Fruit fly (Drosophila melanogaster) whole organism, adult: Measurements from ENCODE around the gene Taf10b.

Source experiments
- CG11617 ChIP-seq: fragments of 200-800 bp; sonication (Bioruptor generic); optimal IDR thresholded peaks from 2 replicates; lab custom pipeline; 2017; ENCODE audit warnings: mild to moderate bottlenecking, missing biosample characterization, missing genetic modification reagents, missing genetic modification characterization
- CG12768 ChIP-seq: fragments of 200-800 bp; sonication (Bioruptor generic); optimal IDR thresholded peaks from 2 replicates; lab custom pipeline; 2017; ENCODE audit warnings: missing biosample characterization, missing genetic modification characterization, mild to moderate bottlenecking, moderate library complexity, missing genetic modification reagents
- CG14711 ChIP-seq: fragments of 200-800 bp; sonication (Bioruptor generic); optimal IDR thresholded peaks from 2 replicates; lab custom pipeline; 2018; ENCODE audit warnings: missing biosample characterization, mild to moderate bottlenecking, missing genetic modification characterization, moderate library complexity
- CG1620 ChIP-seq: fragments of 200-800 bp; sonication (Bioruptor generic); optimal IDR thresholded peaks from 2 replicates; lab custom pipeline; 2016; ENCODE audit warnings: missing biosample characterization, missing genetic modification characterization
- CG33017 ChIP-seq: fragments of 200-800 bp; sonication (Bioruptor generic); optimal IDR thresholded peaks from 2 replicates; lab custom pipeline; 2018; ENCODE audit warnings: missing biosample characterization, mild to moderate bottlenecking, missing genetic modification characterization, moderate library complexity
- CG5204 ChIP-seq: fragments of 200-800 bp; sonication (Bioruptor generic); optimal IDR thresholded peaks from 2 replicates; lab custom pipeline; 2016; ENCODE audit warnings: missing biosample characterization, missing genetic modification characterization
- CG7101 ChIP-seq: fragments of 200-800 bp; sonication (Bioruptor generic); optimal IDR thresholded peaks from 2 replicates; lab custom pipeline; 2018; ENCODE audit warnings: missing biosample characterization, mild to moderate bottlenecking, missing genetic modification characterization, moderate library complexity
- Clk ChIP-seq: fragments of 200-800 bp; sonication (Bioruptor generic); optimal IDR thresholded peaks from 2 replicates; lab custom pipeline; 2017; ENCODE audit warnings: missing biosample characterization, missing genetic modification characterization
- Crg-1 ChIP-seq: fragments of 200-800 bp; sonication (Bioruptor generic); optimal IDR thresholded peaks from 2 replicates; lab custom pipeline; 2016; ENCODE audit warnings: missing biosample characterization, missing genetic modification characterization
- Hr96 ChIP-seq: fragments of 200-800 bp; sonication (Bioruptor generic); optimal IDR thresholded peaks from 2 replicates; lab custom pipeline; 2016; ENCODE audit warnings: missing biosample characterization, missing genetic modification characterization
- Mnt ChIP-seq: fragments of 200-800 bp; sonication (Bioruptor generic); optimal IDR thresholded peaks from 2 replicates; lab custom pipeline; 2016; ENCODE audit warnings: missing biosample characterization, mild to moderate bottlenecking, missing genetic modification characterization
- bab1 ChIP-seq: fragments of 200-800 bp; sonication (Bioruptor generic); optimal IDR thresholded peaks from 3 replicates; lab custom pipeline; 2019; ENCODE audit warnings: missing biosample characterization, mild to moderate bottlenecking, missing genetic modification characterization, moderate library complexity
- cic ChIP-seq: fragments of 200-800 bp; sonication (Bioruptor generic); optimal IDR thresholded peaks from 2 replicates; lab custom pipeline; 2017; ENCODE audit warnings: missing biosample characterization, mild to moderate bottlenecking, missing genetic modification characterization, moderate library complexity
- kay ChIP-seq: fragments of 200-800 bp; sonication (Bioruptor generic); peaks from one replicate; lab custom pipeline; 2016; ENCODE audit warnings: missing biosample characterization, missing genetic modification characterization, borderline replicate concordance
- ovo ChIP-seq: fragments of 200-800 bp; sonication (Bioruptor generic); optimal IDR thresholded peaks from 2 replicates; lab custom pipeline; 2016; ENCODE audit warnings: missing biosample characterization, missing genetic modification characterization
- pad ChIP-seq: fragments of 200-800 bp; sonication (Bioruptor generic); optimal IDR thresholded peaks from 3 replicates; lab custom pipeline; 2017; ENCODE audit warnings: missing biosample characterization, missing genetic modification characterization, mild to moderate bottlenecking, moderate library complexity, missing genetic modification reagents
- tj ChIP-seq: fragments of 200-800 bp; sonication (Bioruptor generic); optimal IDR thresholded peaks from 3 replicates; lab custom pipeline; 2017; ENCODE audit warnings: missing biosample characterization, mild to moderate bottlenecking, missing genetic modification characterization, moderate library complexity
- toe ChIP-seq: fragments of 200-800 bp; sonication (Bioruptor generic); optimal IDR thresholded peaks from 2 replicates; lab custom pipeline; 2016; ENCODE audit warnings: missing biosample characterization, missing genetic modification characterization

Taf10b gene

dm6 chr2L:2727364-2727763, 40.3 kb downstream of the Taf10b start:
- TF ChIP-seq Hr96: no peak
- no peak for TF ChIP-seq bab1 (GFP tag; lab: Kevin White, UChicago)
- TF ChIP-seq CG14711 (tag; lab: Kevin White, UChicago): no peak
- no peak for TF ChIP-seq CG7101
- TF ChIP-seq kay (GFP tag; lab: Kevin White, UChicago): no peak
- TF ChIP-seq toe: no peak
- no peak for TF ChIP-seq Crg-1 (GFP tag; lab: Kevin White, UChicago)
- no peak for TF ChIP-seq CG11617 (GFP tag; lab: Kevin White, UChicago)
- no peak for TF ChIP-seq CG5204 (GFP tag; lab: Kevin White, UChicago)
- TF ChIP-seq cic (GFP tag; lab: Kevin White, UChicago): no peak
- no peak for TF ChIP-seq CG1620

dm6 chr2L:2725374-2725773, 42.3 kb downstream of the Taf10b start, which contains the start of gene CG31689:
TSS of gene CG31689 (plus strand) at chr2L:2725674.
- no peak for TF ChIP-seq pad
- TF ChIP-seq toe: no peak
- no peak for TF ChIP-seq ovo (GFP tag; lab: Kevin White, UChicago)
- TF ChIP-seq kay (GFP tag; lab: Kevin White, UChicago): no peak
- TF ChIP-seq Clk: no peak
- TF ChIP-seq Hr96: no peak

- no peak for TF ChIP-seq CG33017
These were observed 43.2 kb downstream of the Taf10b start for dm6 chr2L:2724459-2724858.

- TF ChIP-seq Crg-1 (GFP tag; lab: Kevin White, UChicago) (no peak), CG12768 (GFP tag; lab: Kevin White, UChicago) (no peak), CG11617 (GFP tag; lab: Kevin White, UChicago) (no peak)
These were observed 44.5 kb downstream of the Taf10b start for dm6 chr2L:2723100-2723499.

DNA sequence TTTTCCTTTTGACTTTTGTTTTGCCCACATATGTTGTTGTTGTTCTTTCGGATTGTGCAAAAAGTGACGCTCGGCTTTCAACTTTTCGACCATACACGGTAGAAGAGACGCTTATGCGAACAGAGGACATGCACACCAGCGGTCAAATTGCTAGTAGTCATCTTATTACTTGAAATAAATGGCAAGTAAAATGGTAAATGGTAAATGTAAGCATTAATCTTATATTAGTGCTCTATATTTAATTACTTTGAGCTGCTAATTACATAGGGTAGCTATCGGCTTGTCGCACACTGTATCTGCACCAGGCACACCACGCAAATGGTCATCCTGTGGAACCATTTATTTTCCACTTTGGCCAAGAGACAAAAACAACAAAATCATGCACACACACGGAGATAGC, 46.3 kb downstream of the Taf10b start:
- TF ChIP-seq CG33017 (no peak), Mnt (GFP tag; lab: Kevin White, UChicago) (no peak), Crg-1 (GFP tag; lab: Kevin White, UChicago) (no peak)

DNA sequence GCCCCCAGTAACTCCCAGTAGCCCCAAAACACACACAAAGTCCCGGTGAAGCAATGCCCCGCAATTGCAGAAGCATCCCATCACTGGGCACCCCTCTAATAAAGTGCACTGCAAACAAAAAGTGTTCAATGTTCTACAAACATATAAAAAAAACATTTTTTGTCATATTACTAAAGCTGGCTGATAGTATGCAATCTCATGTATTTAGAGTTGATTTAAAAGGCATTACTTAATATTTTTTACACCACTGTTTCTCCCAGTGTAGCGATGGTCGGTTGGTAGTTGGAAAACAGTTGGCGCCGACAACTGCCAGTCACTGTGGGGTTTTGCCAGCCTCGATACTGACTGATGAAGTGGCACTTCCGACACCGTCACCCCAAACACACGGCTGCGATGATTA, 47.3 kb downstream of the Taf10b start:
- TF ChIP-seq CG14711 (tag; lab: Kevin White, UChicago): no peak
- TF ChIP-seq Clk: no peak
- no peak for TF ChIP-seq CG33017
- TF ChIP-seq kay (GFP tag; lab: Kevin White, UChicago): no peak
- TF ChIP-seq tj (GFP tag; lab: Kevin White, UChicago): no peak
- TF ChIP-seq bab1 (GFP tag; lab: Kevin White, UChicago): no peak
- no peak for TF ChIP-seq ovo (GFP tag; lab: Kevin White, UChicago)
